Worm (Caenorhabditis elegans): ENCODE results near the gene F07F6.8.

ce11 chrII:5389831-5390323, 35.7 kb downstream of the F07F6.8 start, which contains the start of gene ndx-6:
- TF ChIP-seq unc-130 (GFP tag; optimal IDR thresholded peaks at IDR 0.05) (no peak), daf-8 (GFP tag; IDR thresholded peaks at IDR 0.05) (no peak), fos-1 (tag; optimal IDR thresholded peaks at IDR 0.05) (no peak), zag-1 (tag; optimal IDR thresholded peaks at IDR 0.05) (no peak), ztf-11 (tag; optimal IDR thresholded peaks at IDR 0.05) (no peak), mxl-2 (GFP tag; conservative IDR thresholded peaks at IDR 0.05) (no peak), dpl-1 (GFP tag; optimal IDR thresholded peaks at IDR 0.05) (peak; percentile 99), mdl-1 (tag; optimal IDR thresholded peaks at IDR 0.05) (peak in 1 of 2 experiments; percentile 27), mdt-29 (GFP tag; IDR thresholded peaks at IDR 0.05) (no peak), set-16 (GFP tag; IDR thresholded peaks at IDR 0.05) (no peak), hlh-30 (tag; optimal IDR thresholded peaks at IDR 0.05; ENCODE audit: insufficient read depth) (peak; percentile 66), ceh-82 (tag; optimal IDR thresholded peaks at IDR 0.05) (no peak), aly-2 (tag; optimal IDR thresholded peaks at IDR 0.05) (no peak)
